Worm (Caenorhabditis elegans) whole organism, L4 larva: ENCODE results near the gene ZC190.5.

Experiments used
- F10B5.3 ChIP-seq: sonication (generic microtip); optimal IDR thresholded peaks from 2 replicates; lab custom pipeline; 2016; ENCODE audit warnings: mild to moderate bottlenecking, missing genetic modification characterization, missing compliant biosample characterization
- F44E2.7 ChIP-seq: fragments of 200-800 bp; sonication (Bioruptor generic); IDR thresholded peaks from 2 replicates; pipeline ENCODE4 v2.1.2; 2022; ENCODE audit warnings: missing genetic modification characterization, missing compliant biosample characterization
- R02D3.7 ChIP-seq: fragments of 150-350 bp; sonication (generic microtip); optimal IDR thresholded peaks from 3 replicates; lab custom pipeline; 2014; ENCODE audit warnings: missing biosample characterization, missing genetic modification characterization
- T26A8.4 ChIP-seq: fragments of 200-800 bp; sonication (Bioruptor generic); IDR thresholded peaks from 2 replicates; pipeline ENCODE4 v1.3.6; 2022; ENCODE audit warnings: missing genetic modification characterization, missing compliant biosample characterization
- Y105C5A.15 ChIP-seq: fragments of 200-800 bp; sonication (Bioruptor generic); IDR thresholded peaks from 2 replicates; pipeline ENCODE4 v1.3.6; 2022; ENCODE audit warnings: missing genetic modification characterization, missing compliant biosample characterization
- Y75B8A.6 ChIP-seq: fragments of 200-800 bp; sonication (Bioruptor generic); IDR thresholded peaks from 2 replicates; pipeline ENCODE4 v1.3.6; 2022; ENCODE audit warnings: missing genetic modification reagents, missing genetic modification characterization, missing compliant biosample characterization
- ZK337.2 ChIP-seq: fragments of 200-800 bp; sonication (Bioruptor generic); IDR thresholded peaks from 2 replicates; pipeline ENCODE4 v1.3.6; 2022; ENCODE audit warnings: missing genetic modification reagents, missing genetic modification characterization, missing compliant biosample characterization
- ZK546.5 ChIP-seq, 2 experiments: sonication (generic microtip); optimal IDR thresholded peaks; 2 replicates each; lab custom pipeline; 2017; ENCODE audit warnings: missing biosample characterization in 2 of 2, missing genetic modification characterization in 2 of 2
- aly-2 ChIP-seq: sonication (generic microtip); optimal IDR thresholded peaks from 2 replicates; lab custom pipeline; 2018; ENCODE audit warnings: missing biosample characterization, missing genetic modification characterization
- ama-1 ChIP-seq: fragments of 150-350 bp; optimal IDR thresholded peaks from 2 replicates; lab custom pipeline; 2014; ENCODE audit warnings: inconsistent platforms, mixed read lengths
- arid-1 ChIP-seq: fragments of 200-800 bp; sonication (Bioruptor generic); conservative IDR thresholded peaks from 2 replicates; pipeline ENCODE4 v1.3.6; 2022; ENCODE audit warnings: missing genetic modification reagents, missing genetic modification characterization, missing compliant biosample characterization
- attf-4 ChIP-seq: sonication (generic microtip); optimal IDR thresholded peaks from 3 replicates; lab custom pipeline; 2017; ENCODE audit warnings: missing biosample characterization, missing genetic modification characterization
- ceh-20 ChIP-seq: fragments of 200-800 bp; sonication (Bioruptor generic); IDR thresholded peaks from 2 replicates; pipeline ENCODE4 v1.3.6; 2022; ENCODE audit warnings: missing genetic modification reagents, missing genetic modification characterization, missing compliant biosample characterization
- ceh-32 ChIP-seq: sonication (generic microtip); optimal IDR thresholded peaks from 2 replicates; lab custom pipeline; 2016; ENCODE audit warnings: mild to moderate bottlenecking, missing genetic modification characterization, missing compliant biosample characterization; ENCODE audit not compliant: poor library complexity
- ceh-82 ChIP-seq: sonication (generic microtip); optimal IDR thresholded peaks from 2 replicates; lab custom pipeline; 2017; ENCODE audit warnings: missing biosample characterization, missing genetic modification characterization
- ces-1 ChIP-seq: fragments of 150-350 bp; sonication (generic microtip); optimal IDR thresholded peaks from 4 replicates; lab custom pipeline; 2014; ENCODE audit warnings: missing biosample characterization, missing genetic modification reagents, missing genetic modification characterization
- cey-2 ChIP-seq: sonication (generic microtip); optimal IDR thresholded peaks from 3 replicates; lab custom pipeline; 2017; ENCODE audit warnings: missing genetic modification characterization, mild to moderate bottlenecking, missing compliant biosample characterization, antibody characterized with exemption, borderline replicate concordance; ENCODE audit not compliant: insufficient read depth
- daf-16 ChIP-seq, 3 experiments: sonication (generic microtip); optimal IDR thresholded peaks; 2 replicates each; lab custom pipeline; 2016 to 2017; ENCODE audit warnings: missing genetic modification characterization in 3 of 3, missing genetic modification reagents in 3 of 3, mild to moderate bottlenecking in 2 of 3, missing compliant biosample characterization in 2 of 3, missing biosample characterization in 1 of 3, moderate library complexity in 1 of 3
- daf-19 ChIP-seq: fragments of 200-800 bp; sonication (Bioruptor generic); conservative IDR thresholded peaks from 2 replicates; pipeline ENCODE4 v1.3.6; 2022; ENCODE audit warnings: missing genetic modification characterization, missing compliant biosample characterization
- daf-8 ChIP-seq: fragments of 200-800 bp; sonication (Bioruptor generic); IDR thresholded peaks from 2 replicates; pipeline ENCODE4 v1.3.6; 2022; ENCODE audit warnings: missing genetic modification characterization, missing compliant biosample characterization
- dmd-6 ChIP-seq: fragments of 200-800 bp; sonication (Bioruptor generic); IDR thresholded peaks from 2 replicates; pipeline ENCODE4 v1.3.6; 2022; ENCODE audit warnings: missing genetic modification reagents, missing genetic modification characterization, missing compliant biosample characterization
- dmd-8 ChIP-seq: fragments of 200-800 bp; sonication (Bioruptor generic); IDR thresholded peaks from 2 replicates; pipeline ENCODE4 v1.3.6; 2022; ENCODE audit warnings: missing genetic modification characterization, missing compliant biosample characterization
- dpl-1 ChIP-seq: fragments of 150-350 bp; optimal IDR thresholded peaks from 2 replicates; lab custom pipeline; 2014; ENCODE audit warnings: missing biosample characterization, missing genetic modification reagents, missing genetic modification characterization
- egl-27 ChIP-seq: sonication (generic microtip); optimal IDR thresholded peaks from 3 replicates; lab custom pipeline; 2017; ENCODE audit warnings: missing biosample characterization, missing genetic modification reagents, missing genetic modification characterization
- egl-43 ChIP-seq: fragments of 200-800 bp; sonication (Bioruptor generic); IDR thresholded peaks from 2 replicates; pipeline ENCODE4 v1.3.6; 2022; ENCODE audit warnings: missing genetic modification reagents, missing genetic modification characterization, missing compliant biosample characterization
- fkh-10 ChIP-seq: fragments of 150-350 bp; optimal IDR thresholded peaks from 2 replicates; lab custom pipeline; 2014; ENCODE audit warnings: missing biosample characterization, missing genetic modification reagents, missing genetic modification characterization
- fos-1 ChIP-seq: fragments of 150-350 bp; optimal IDR thresholded peaks from 2 replicates; lab custom pipeline; 2014; ENCODE audit warnings: missing biosample characterization, missing genetic modification characterization
- gei-8 ChIP-seq: fragments of 200-800 bp; sonication (Bioruptor generic); optimal IDR thresholded peaks from 2 replicates; lab custom pipeline; 2018; ENCODE audit warnings: mild to moderate bottlenecking, missing genetic modification characterization, missing compliant biosample characterization
- hlh-30 ChIP-seq: sonication (generic microtip); optimal IDR thresholded peaks from 2 replicates; lab custom pipeline; 2017; ENCODE audit warnings: antibody characterized with exemption, mild to moderate bottlenecking, missing genetic modification characterization, missing compliant biosample characterization; ENCODE audit not compliant: insufficient read depth
- jun-1 ChIP-seq: fragments of 150-350 bp; optimal IDR thresholded peaks from 2 replicates; lab custom pipeline; 2014; ENCODE audit warnings: missing biosample characterization, missing genetic modification reagents, missing genetic modification characterization
- lim-7 ChIP-seq: fragments of 200-800 bp; sonication (Bioruptor generic); IDR thresholded peaks from 2 replicates; pipeline ENCODE4 v1.3.6; 2022; ENCODE audit warnings: missing genetic modification characterization, missing compliant biosample characterization
- lir-3 ChIP-seq: sonication (generic microtip); optimal IDR thresholded peaks from 2 replicates; lab custom pipeline; 2016; ENCODE audit warnings: mild to moderate bottlenecking, missing genetic modification characterization, missing compliant biosample characterization
- mep-1 ChIP-seq: fragments of 150-350 bp; sonication (generic microtip); optimal IDR thresholded peaks from 3 replicates; lab custom pipeline; 2014; ENCODE audit warnings: missing biosample characterization, missing genetic modification characterization
- mes-2 ChIP-seq: sonication (generic microtip); optimal IDR thresholded peaks from 2 replicates; lab custom pipeline; 2016; ENCODE audit warnings: missing genotype, mild to moderate bottlenecking, missing genetic modification characterization, missing compliant biosample characterization; ENCODE audit not compliant: poor library complexity, severe bottlenecking
- mxl-2 ChIP-seq: fragments of 200-800 bp; sonication (Bioruptor generic); conservative IDR thresholded peaks from 2 replicates; pipeline ENCODE4 v1.3.6; 2022; ENCODE audit warnings: missing genetic modification reagents, missing genetic modification characterization, missing compliant biosample characterization
- mxl-3 ChIP-seq: fragments of 200-800 bp; sonication (Bioruptor generic); optimal IDR thresholded peaks from 2 replicates; lab custom pipeline; 2018; ENCODE audit warnings: mild to moderate bottlenecking, missing genetic modification characterization, missing compliant biosample characterization
- nhr-10 ChIP-seq: fragments of 150-350 bp; optimal IDR thresholded peaks from 2 replicates; lab custom pipeline; 2014; ENCODE audit warnings: missing biosample characterization, missing genetic modification characterization
- nhr-237 ChIP-seq: sonication (generic microtip); optimal IDR thresholded peaks from 2 replicates; lab custom pipeline; 2017; ENCODE audit warnings: missing biosample characterization, missing genetic modification characterization
- nhr-25 ChIP-seq: sonication (generic microtip); optimal IDR thresholded peaks from 2 replicates; lab custom pipeline; 2017; ENCODE audit warnings: missing genetic modification characterization, mild to moderate bottlenecking, missing compliant biosample characterization, antibody characterized with exemption, moderate library complexity, borderline replicate concordance; ENCODE audit not compliant: insufficient read depth
- nhr-42 ChIP-seq: fragments of 200-800 bp; sonication (Bioruptor generic); IDR thresholded peaks from 2 replicates; pipeline ENCODE4 v1.3.6; 2022; ENCODE audit warnings: missing genetic modification characterization, missing compliant biosample characterization
- nhr-48 ChIP-seq: sonication (generic microtip); optimal IDR thresholded peaks from 2 replicates; lab custom pipeline; 2016; ENCODE audit warnings: mild to moderate bottlenecking, missing genetic modification characterization, missing compliant biosample characterization
- nhr-76 ChIP-seq: fragments of 150-350 bp; optimal IDR thresholded peaks from 2 replicates; lab custom pipeline; 2014; ENCODE audit warnings: missing biosample characterization, missing genetic modification characterization
- nhr-77 ChIP-seq: fragments of 150-350 bp; optimal IDR thresholded peaks from 2 replicates; lab custom pipeline; 2014; ENCODE audit warnings: missing biosample characterization, missing genetic modification characterization
- pha-4 ChIP-seq, 2 experiments: fragments of 150-350 bp in 1 of 2; fragments of 200-800 bp in 1 of 2; sonication (Bioruptor generic) in 1 of 2; IDR thresholded peaks in 1 of 2; optimal IDR thresholded peaks in 1 of 2; 2 replicates each; pipeline versions ENCODE4 v1.3.6 to Lab custom; 2014 to 2022; ENCODE audit warnings: missing genetic modification characterization in 2 of 2, missing genetic modification reagents in 2 of 2, missing biosample characterization in 1 of 2, missing compliant biosample characterization in 1 of 2
- saeg-2 ChIP-seq: fragments of 200-800 bp; sonication (Bioruptor generic); IDR thresholded peaks from 2 replicates; pipeline ENCODE4 v1.3.6; 2022; ENCODE audit warnings: missing genetic modification reagents, missing genetic modification characterization, missing compliant biosample characterization
- sdz-12 ChIP-seq: fragments of 200-800 bp; sonication (Bioruptor generic); optimal IDR thresholded peaks from 2 replicates; lab custom pipeline; 2018; ENCODE audit warnings: mild to moderate bottlenecking, missing genetic modification characterization, missing compliant biosample characterization
- set-16 ChIP-seq: fragments of 200-800 bp; sonication (Bioruptor generic); IDR thresholded peaks from 2 replicates; pipeline ENCODE4 v1.3.6; 2022; ENCODE audit warnings: missing genetic modification reagents, missing genetic modification characterization, missing compliant biosample characterization
- snpc-4 ChIP-seq: fragments of 150-350 bp; optimal IDR thresholded peaks from 2 replicates; lab custom pipeline; 2014; ENCODE audit warnings: missing biosample characterization, missing genetic modification characterization
- unc-130 ChIP-seq: sonication (generic microtip); optimal IDR thresholded peaks from 2 replicates; lab custom pipeline; 2016; ENCODE audit warnings: missing genetic modification reagents, missing genetic modification characterization, missing compliant biosample characterization
- zip-11 ChIP-seq: fragments of 200-800 bp; sonication (Bioruptor generic); IDR thresholded peaks from 2 replicates; pipeline ENCODE4 v1.3.6; 2022; ENCODE audit warnings: missing genetic modification characterization, missing compliant biosample characterization

Gene ZC190.5

DNA sequence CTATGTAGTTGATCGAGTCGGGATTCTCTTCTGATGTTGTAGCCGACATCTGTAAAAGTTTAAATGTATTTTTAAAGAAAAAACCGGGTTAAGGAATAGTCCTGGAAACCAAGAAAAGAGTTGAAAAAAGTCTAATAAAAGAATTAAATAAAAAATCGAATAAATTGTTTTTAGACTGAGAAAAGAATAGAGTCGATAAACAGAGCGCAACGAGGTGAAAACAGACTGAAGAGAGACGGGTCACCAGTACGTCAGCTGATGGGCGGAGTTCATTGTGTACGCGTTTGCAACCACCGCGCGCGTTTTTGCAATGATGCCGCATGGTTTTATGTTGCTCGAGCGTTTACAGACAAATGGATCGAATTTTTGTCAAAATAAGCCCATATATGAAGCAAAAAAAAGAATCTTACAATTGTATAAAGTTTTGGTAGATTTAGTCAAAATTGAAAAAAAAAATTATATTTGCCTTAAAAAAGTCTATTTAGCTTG is 42.1 kb downstream of the ZC190.5 start, which contains the start of gene atg-18:
Gene atg-18, minus strand, starts transcription at position 51 of the 489 bp plus-strand sequence.
- TF ChIP-seq unc-130 (GFP tag; lab: Kevin White, UChicago) (no peak), Y105C5A.15 (no peak), T26A8.4 (GFP tag; lab: Robert Waterston, UW) (no peak; the same call in 1 of the 2 replicates), hlh-30 (tag; lab: Kevin White, UChicago) (peak; percentile 98), nhr-48 (tag; lab: Kevin White, UChicago) (peak; percentile 81), daf-8 (GFP tag; lab: Robert Waterston, UW) (no peak), ceh-32 (tag; lab: Kevin White, UChicago) (no peak), Y75B8A.6 (GFP tag; lab: Robert Waterston, UW) (no peak), F44E2.7 (GFP tag; lab: Robert Waterston, UW) (no peak), R02D3.7 (tag; lab: Kevin White, UChicago) (no peak), snpc-4 (tag; lab: Kevin White, UChicago) (no peak), ceh-82 (no peak), egl-27 (tag; lab: Kevin White, UChicago) (no peak), ceh-20 (GFP tag; lab: Robert Waterston, UW) (peak; percentile 56; the same call in 1 of the 2 replicates), arid-1 (GFP tag; lab: Robert Waterston, UW) (no peak), daf-16 (GFP tag; optimal IDR thresholded peaks at IDR 0.05; lab: Kevin White, UChicago) (peak in 1 of 2 experiments; percentile 64), daf-16 (tag; optimal IDR thresholded peaks at IDR 0.05; lab: Kevin White, UChicago) (peak; percentile 80), dpl-1 (GFP tag; lab: Kevin White, UChicago) (peak; percentile 30), lim-7 (no peak), mxl-2 (GFP tag; lab: Robert Waterston, UW) (no peak), attf-4 (tag; lab: Kevin White, UChicago) (no peak), ZK337.2 (no peak), nhr-42 (peak; percentile 42; the same call in 1 of the 2 replicates), egl-43 (no peak), pha-4 (GFP tag; IDR thresholded peaks at IDR 0.05; lab: Robert Waterston, UW) (no peak), pha-4 (tag; optimal IDR thresholded peaks at IDR 0.05; lab: Kevin White, UChicago) (peak; percentile 30), saeg-2 (GFP tag; lab: Robert Waterston, UW) (no peak), cey-2 (no peak), ZK546.5 (tag; optimal IDR thresholded peaks at IDR 0.05; lab: Kevin White, UChicago) (no peak), mes-2 (tag; lab: Kevin White, UChicago) (no peak), dmd-8 (GFP tag; lab: Robert Waterston, UW) (no peak), dmd-6 (peak; percentile 76), nhr-76 (tag; lab: Kevin White, UChicago) (no peak), ces-1 (no peak), daf-19 (GFP tag; lab: Robert Waterston, UW) (no peak), aly-2 (tag; lab: Kevin White, UChicago) (no peak), zip-11 (GFP tag; lab: Robert Waterston, UW) (no peak), gei-8 (GFP tag; lab: Kevin White, UChicago) (no peak), jun-1 (tag; lab: Kevin White, UChicago) (no peak), nhr-25 (tag; lab: Kevin White, UChicago) (peak; percentile 22), nhr-77 (tag; lab: Kevin White, UChicago) (peak; percentile 43), nhr-10 (no peak), mep-1 (no peak), fkh-10 (GFP tag; lab: Kevin White, UChicago) (no peak), lir-3 (tag; lab: Kevin White, UChicago) (no peak), F10B5.3 (tag; lab: Kevin White, UChicago) (no peak), sdz-12 (GFP tag; lab: Kevin White, UChicago) (no peak), ama-1 (lab: Kevin White, UChicago) (no peak), mxl-3 (peak; percentile 70), fos-1 (tag; lab: Kevin White, UChicago) (no peak), nhr-237 (tag; lab: Kevin White, UChicago) (no peak), set-16 (GFP tag; lab: Robert Waterston, UW) (no peak)
